Worm (Caenorhabditis elegans): ENCODE results near the gene T28H10.2.
A peak's percentile ranks its signal among the peaks of the same experiment; 100 is the strongest.

T28H10.2 gene

DNA sequence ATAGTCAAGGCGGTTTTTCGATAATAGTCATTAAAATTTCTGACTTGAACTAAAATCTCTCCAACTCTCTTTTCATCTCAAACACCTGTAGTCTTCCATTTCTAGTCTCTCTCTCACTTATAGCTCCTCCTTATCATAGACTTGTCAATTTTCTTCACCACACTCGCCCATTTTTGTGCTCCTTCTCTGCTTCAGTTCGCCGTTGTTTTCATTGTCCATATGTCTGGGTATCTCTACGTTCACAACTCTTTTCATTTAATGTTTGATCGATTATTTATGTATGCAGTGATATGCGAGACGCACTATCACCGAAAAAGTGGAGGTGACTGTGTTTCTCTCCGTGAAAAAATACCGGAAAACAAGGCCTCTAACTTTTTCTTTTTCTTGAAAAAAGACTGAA lies 45.0 kb downstream of the T28H10.2 start:
- TF ChIP-seq elt-2 (tag; optimal IDR thresholded peaks at IDR 0.05): peak; percentile 32
- no peak for TF ChIP-seq hlh-15 (tag; optimal IDR thresholded peaks at IDR 0.05)
- no peak for TF ChIP-seq C08G9.2 (tag; optimal IDR thresholded peaks at IDR 0.05)
- no peak for TF ChIP-seq ceh-2 (tag; optimal IDR thresholded peaks at IDR 0.05)
- TF ChIP-seq che-1 (tag; optimal IDR thresholded peaks at IDR 0.05): no peak
- no peak for TF ChIP-seq pha-4 (tag; optimal IDR thresholded peaks at IDR 0.05)
- TF ChIP-seq ahr-1 (tag; optimal IDR thresholded peaks at IDR 0.05): no peak

DNA sequence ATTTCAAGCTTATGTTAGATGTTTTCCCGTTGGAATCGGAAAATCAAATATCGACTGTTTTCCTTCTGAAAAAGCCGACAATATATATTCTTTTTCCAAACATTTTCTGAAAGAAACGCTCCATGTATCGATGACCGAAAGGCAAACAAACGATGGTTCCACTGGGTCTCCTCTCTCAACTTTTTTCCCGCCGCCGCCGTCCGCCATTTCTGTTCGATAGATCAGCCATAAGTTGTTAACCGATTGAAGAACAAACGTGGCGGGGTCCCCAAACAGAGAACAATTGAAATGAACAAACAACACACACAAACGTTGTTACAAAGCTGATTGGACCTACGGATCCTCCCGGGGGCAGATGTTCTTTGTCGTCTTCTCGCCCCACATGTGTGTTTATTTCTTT lies 46.1 kb downstream of the T28H10.2 start:
- TF ChIP-seq ceh-22 (tag; optimal IDR thresholded peaks at IDR 0.05) (no peak), C08G9.2 (tag; optimal IDR thresholded peaks at IDR 0.05) (no peak), pros-1 (tag; optimal IDR thresholded peaks at IDR 0.05) (no peak), Y22D7AL.16 (tag; optimal IDR thresholded peaks at IDR 0.05) (no peak), hlh-8 (tag; optimal IDR thresholded peaks at IDR 0.05) (no peak), madf-2 (tag; optimal IDR thresholded peaks at IDR 0.05) (no peak), ztf-16 (tag; optimal IDR thresholded peaks at IDR 0.05) (no peak), ceh-48 (tag; optimal IDR thresholded peaks at IDR 0.05) (no peak), pat-9 (tag; optimal IDR thresholded peaks at IDR 0.05) (no peak), lim-6 (tag; optimal IDR thresholded peaks at IDR 0.05) (no peak), mec-3 (tag; optimal IDR thresholded peaks at IDR 0.05; ENCODE audit: borderline replicate concordance) (no peak)

DNA sequence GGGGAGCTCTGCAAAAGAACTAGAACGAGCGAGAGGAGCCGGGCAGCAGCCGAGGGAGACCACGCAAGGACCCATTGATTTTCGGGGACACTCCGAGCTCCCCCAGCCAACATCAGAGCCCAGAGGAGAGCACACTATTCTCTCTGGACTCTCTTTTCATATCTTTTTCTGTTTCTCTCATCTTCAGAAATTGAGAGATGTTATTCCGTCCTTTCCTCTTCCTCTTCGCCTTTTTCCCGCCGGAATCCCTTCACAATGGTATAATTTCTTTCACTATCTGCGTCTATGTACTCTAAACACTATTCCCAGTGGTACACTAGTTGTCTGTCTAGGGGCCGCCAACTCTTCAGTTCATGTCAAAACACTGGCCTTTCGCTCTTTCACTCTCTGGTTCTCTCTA lies 47.4 kb downstream of the T28H10.2 start:
- TF ChIP-seq ref-2 (tag; optimal IDR thresholded peaks at IDR 0.05) (peak; percentile 67), sdc-2 (tag; optimal IDR thresholded peaks at IDR 0.05) (no peak), unc-42 (tag; optimal IDR thresholded peaks at IDR 0.05) (peak; percentile 92), fax-1 (tag; optimal IDR thresholded peaks at IDR 0.05) (peak; percentile 23), pag-3 (tag; optimal IDR thresholded peaks at IDR 0.05; ENCODE audit: borderline replicate concordance) (peak; percentile 37), ceh-14 (tag; optimal IDR thresholded peaks at IDR 0.05) (peak; percentile 88), Y22D7AL.16 (tag; optimal IDR thresholded peaks at IDR 0.05) (no peak), ceh-48 (tag; optimal IDR thresholded peaks at IDR 0.05) (peak; percentile 92), tbx-7 (tag; optimal IDR thresholded peaks at IDR 0.05) (no peak), ceh-6 (GFP tag; optimal IDR thresholded peaks at IDR 0.05) (no peak), hlh-15 (tag; optimal IDR thresholded peaks at IDR 0.05) (no peak), fkh-10 (GFP tag; optimal IDR thresholded peaks at IDR 0.05) (peak; percentile 3), sox-2 (GFP tag; IDR thresholded peaks at IDR 0.05) (peak; percentile 38; the same call in 1 of the 2 replicates), lin-11 (tag; optimal IDR thresholded peaks at IDR 0.05) (no peak), mec-3 (tag; optimal IDR thresholded peaks at IDR 0.05; ENCODE audit: borderline replicate concordance) (no peak), T23F11.4 (GFP tag; optimal IDR thresholded peaks at IDR 0.05) (no peak), unc-86 (tag; optimal IDR thresholded peaks at IDR 0.05) (no peak), madf-2 (tag; optimal IDR thresholded peaks at IDR 0.05) (peak; percentile 44), unc-3 (GFP tag; conservative IDR thresholded peaks at IDR 0.05) (no peak), unc-3 (tag; optimal IDR thresholded peaks at IDR 0.05) (peak; percentile 81), syd-9 (tag; optimal IDR thresholded peaks at IDR 0.05) (peak; percentile 74), hlh-13 (GFP tag; optimal IDR thresholded peaks at IDR 0.05) (no peak), K09A11.1 (tag; optimal IDR thresholded peaks at IDR 0.05; ENCODE audit: insufficient read depth) (peak; percentile 13), ceh-18 (tag; optimal IDR thresholded peaks at IDR 0.05) (peak; percentile 91), ceh-19 (GFP tag; optimal IDR thresholded peaks at IDR 0.05) (no peak), nfya-1 (tag; optimal IDR thresholded peaks at IDR 0.05) (peak; percentile 75), ceh-31 (tag; optimal IDR thresholded peaks at IDR 0.05) (peak; percentile 88), tbx-2 (tag; optimal IDR thresholded peaks at IDR 0.05) (peak; percentile 83), nhr-232 (tag; optimal IDR thresholded peaks at IDR 0.05) (no peak), che-1 (tag; optimal IDR thresholded peaks at IDR 0.05) (no peak), unc-55 (GFP tag; optimal IDR thresholded peaks at IDR 0.05) (peak; percentile 90), pha-2 (tag; optimal IDR thresholded peaks at IDR 0.05) (no peak), ceh-30 (tag; optimal IDR thresholded peaks at IDR 0.05) (peak; percentile 29), rnt-1 (tag; optimal IDR thresholded peaks at IDR 0.05) (peak; percentile 65), pat-9 (tag; optimal IDR thresholded peaks at IDR 0.05) (no peak), F13H6.1 (tag; optimal IDR thresholded peaks at IDR 0.05) (peak; percentile 43), ceh-34 (tag; optimal IDR thresholded peaks at IDR 0.05) (peak; percentile 79)
